Worm (Caenorhabditis elegans): ENCODE results near the gene B0513.90.

DNA sequence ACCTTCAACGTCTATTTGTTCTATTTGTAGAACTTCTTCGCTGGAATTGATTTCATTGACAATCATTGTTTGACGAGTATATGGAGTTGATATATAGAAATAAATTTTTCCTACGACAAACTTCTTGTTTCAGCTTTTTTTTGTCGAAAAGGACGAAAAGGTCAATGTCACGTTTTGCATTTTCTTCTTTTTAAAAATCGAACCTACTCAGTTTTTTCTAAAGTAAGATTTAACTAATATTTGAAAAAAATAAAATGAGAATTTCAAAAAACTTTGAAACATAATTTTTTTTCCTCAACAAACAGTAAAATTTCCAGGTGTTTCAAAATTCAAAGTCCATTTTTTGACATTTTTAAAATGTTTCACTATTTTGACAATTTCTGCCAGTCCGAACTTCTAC, 30.6 kb upstream of the B0513.90 start, which contains the start of gene H08M01.1:
- TF ChIP-seq lin-15B (tag; optimal IDR thresholded peaks at IDR 0.05): no peak
- TF ChIP-seq lsy-2 (tag; optimal IDR thresholded peaks at IDR 0.05): no peak
- no peak for TF ChIP-seq nhr-85 (tag)
- no peak for TF ChIP-seq ama-1 (optimal IDR thresholded peaks at IDR 0.05)
- TF ChIP-seq nhr-76 (tag; optimal IDR thresholded peaks at IDR 0.05): no peak
- TF ChIP-seq aly-2 (tag; optimal IDR thresholded peaks at IDR 0.05): no peak
- no peak for TF ChIP-seq isw-1 (GFP tag; IDR thresholded peaks at IDR 0.05)
- TF ChIP-seq egl-27 (tag; optimal IDR thresholded peaks at IDR 0.05): no peak
- TF ChIP-seq hlh-4 (tag; optimal IDR thresholded peaks at IDR 0.05): no peak
- TF ChIP-seq elt-3 (tag; optimal IDR thresholded peaks at IDR 0.05): no peak
- no peak for TF ChIP-seq sox-4 (tag; optimal IDR thresholded peaks at IDR 0.05)

Data from whole organism, L1 larva.